Fruit fly (Drosophila melanogaster) whole organism, wandering third instar larva: Measurements from ENCODE around the gene Apoltp.

Source experiments
- Abd-B ChIP-seq: fragments of >200 bp; optimal IDR thresholded peaks from 2 replicates; lab custom pipeline; 2017; ENCODE audit warnings: missing biosample characterization, missing genetic modification characterization
- CG32264 ChIP-seq: fragments of 200-800 bp; sonication (Bioruptor generic); optimal IDR thresholded peaks from 2 replicates; lab custom pipeline; 2016; ENCODE audit warnings: missing biosample characterization, missing genetic modification characterization
- Dif ChIP-seq: fragments of 200-275, 200-300 bp; sonication (Bioruptor generic); optimal IDR thresholded peaks from 2 replicates; lab custom pipeline; 2018; ENCODE audit warnings: missing biosample characterization, missing genetic modification characterization; ENCODE audit not compliant: partially characterized antibody
- Hnf4 ChIP-seq: fragments of 200-800 bp; sonication (Bioruptor generic); optimal IDR thresholded peaks from 2 replicates; lab custom pipeline; 2016; ENCODE audit warnings: missing biosample characterization, mild to moderate bottlenecking, missing genetic modification characterization
- Hr83 ChIP-seq: fragments of 200-300 bp; sonication (Bioruptor generic); optimal IDR thresholded peaks from 2 replicates; lab custom pipeline; 2016; ENCODE audit warnings: missing biosample characterization, mild to moderate bottlenecking, missing genetic modification characterization, moderate library complexity; ENCODE audit not compliant: poor library complexity, severe bottlenecking
- Myc ChIP-seq: fragments of >200 bp; optimal IDR thresholded peaks from 2 replicates; lab custom pipeline; 2017
- N ChIP-seq: fragments of >200 bp; optimal IDR thresholded peaks from 2 replicates; lab custom pipeline; 2018; ENCODE audit warnings: missing biosample characterization, missing external identifiers, missing genetic modification characterization
- Rel ChIP-seq, 2 experiments: fragments of 200-800 bp; sonication (Bioruptor generic) in 1 of 2; optimal IDR thresholded peaks; 2 replicates in 1 of 2; 3 replicates in 1 of 2; lab custom pipeline; 2016 to 2019; ENCODE audit warnings: mild to moderate bottlenecking in 2 of 2, missing biosample characterization in 2 of 2, missing genetic modification characterization in 2 of 2, moderate library complexity in 1 of 2
- brk ChIP-seq: fragments of 200-800 bp; sonication (Bioruptor generic); optimal IDR thresholded peaks from 2 replicates; lab custom pipeline; 2016; ENCODE audit warnings: missing biosample characterization, mild to moderate bottlenecking, missing genetic modification characterization
- dl ChIP-seq, 2 experiments: fragments of 175-275, 200-275 bp in 1 of 2; fragments of 200-275 bp in 1 of 2; sonication (Bioruptor generic); optimal IDR thresholded peaks; lab custom pipeline; 2018; ENCODE audit warnings: mild to moderate bottlenecking in 2 of 2, missing biosample characterization in 2 of 2, missing genetic modification characterization in 2 of 2, moderate library complexity in 2 of 2; ENCODE audit not compliant: partially characterized antibody in 2 of 2, insufficient read depth in 1 of 2
- fru ChIP-seq: fragments of 200-800 bp; sonication (Bioruptor generic); optimal IDR thresholded peaks from 3 replicates; lab custom pipeline; 2016; ENCODE audit warnings: missing biosample characterization, mild to moderate bottlenecking, missing genetic modification characterization
- pan ChIP-seq: fragments of >200 bp; optimal IDR thresholded peaks from 2 replicates; lab custom pipeline; 2017
- rgr ChIP-seq: fragments of 200-800 bp; sonication (Bioruptor generic); optimal IDR thresholded peaks from 3 replicates; lab custom pipeline; 2016; ENCODE audit warnings: missing biosample characterization, mild to moderate bottlenecking, missing genetic modification characterization
- sv ChIP-seq: fragments of 200-800 bp; sonication (Bioruptor generic); optimal IDR thresholded peaks from 3 replicates; lab custom pipeline; 2016; ENCODE audit warnings: missing biosample characterization, missing genetic modification characterization

- TF ChIP-seq pan (no peak), sv (GFP tag; lab: Kevin White, UChicago) (peak; percentile 25), Hnf4 (GFP tag; lab: Kevin White, UChicago) (no peak), Rel (GFP tag; optimal IDR thresholded peaks at IDR 0.05; lab: Kevin White, UChicago) (no peak), Rel (tag; optimal IDR thresholded peaks at IDR 0.05; lab: Kevin White, UChicago) (no peak), CG32264 (no peak), fru (GFP tag; lab: Kevin White, UChicago) (no peak), Myc (no peak), Abd-B (no peak), brk (GFP tag; lab: Kevin White, UChicago) (no peak), dl (GFP tag; optimal IDR thresholded peaks at IDR 0.05; lab: Kevin White, UChicago; ENCODE audit: insufficient read depth in 1 of 2, partially characterized antibody in 2 of 2) (no peak), Hr83 (no peak), N (GFP tag; lab: Kevin White, UChicago) (no peak), rgr (GFP tag; lab: Kevin White, UChicago) (no peak), Dif (GFP tag; lab: Kevin White, UChicago) (no peak)
These were observed 26.5 kb downstream of the Apoltp start for dm6 chr2L:9660516-9660920.
